Worm (Caenorhabditis elegans) whole organism, mixed stage, embryonic: ENCODE measurements around the gene srbc-83.

Source experiments
- blmp-1 ChIP-seq: fragments of 150-350 bp; optimal IDR thresholded peaks from 2 replicates; lab custom pipeline; 2014; ENCODE audit warnings: missing biosample characterization, missing genetic modification characterization
- drap-1 ChIP-seq: fragments of 200-800 bp; sonication (Bioruptor generic); optimal IDR thresholded peaks from 3 replicates; lab custom pipeline; 2018; ENCODE audit warnings: mild to moderate bottlenecking, missing genetic modification characterization, missing compliant biosample characterization
- elt-1 ChIP-seq: sonication (generic microtip); optimal IDR thresholded peaks from 2 replicates; lab custom pipeline; 2017; ENCODE audit warnings: missing genetic modification characterization, mild to moderate bottlenecking, missing compliant biosample characterization, antibody characterized with exemption, moderate library complexity, borderline replicate concordance; ENCODE audit not compliant: insufficient read depth
- elt-3 ChIP-seq: fragments of 150-350 bp; optimal IDR thresholded peaks from 2 replicates; lab custom pipeline; 2014; ENCODE audit warnings: missing biosample characterization, missing genetic modification characterization
- nhr-12 ChIP-seq: fragments of 150-350 bp; optimal IDR thresholded peaks from 2 replicates; lab custom pipeline; 2014; ENCODE audit warnings: missing biosample characterization, missing genetic modification characterization

- TF ChIP-seq drap-1 (GFP tag; lab: Kevin White, UChicago), result no peak
- TF ChIP-seq elt-1 (tag; lab: Kevin White, UChicago), result peak; percentile 63
- TF ChIP-seq elt-3 (tag; lab: Kevin White, UChicago), result no peak
- no peak for TF ChIP-seq blmp-1 (tag; lab: Kevin White, UChicago)
- TF ChIP-seq nhr-12 (tag; lab: Kevin White, UChicago), result no peak
These were observed 15.0 kb upstream of the srbc-83 start, which contains the start of gene F28G4.2 for ce11 chrV:16282147-16282546.
